Worm (Caenorhabditis elegans): Measurements from ENCODE around the gene F18H3.1.

- no peak for TF ChIP-seq jun-1 (tag; optimal IDR thresholded peaks at IDR 0.05)
- TF ChIP-seq lsy-2 (tag; optimal IDR thresholded peaks at IDR 0.05) = no peak
- TF ChIP-seq dpl-1 (GFP tag; optimal IDR thresholded peaks at IDR 0.05) = no peak
- no peak for TF ChIP-seq php-3 (GFP tag; IDR thresholded peaks at IDR 0.05)
- no peak for TF ChIP-seq nhr-77 (tag; optimal IDR thresholded peaks at IDR 0.05)
- no peak for TF ChIP-seq madf-9 (GFP tag; conservative IDR thresholded peaks at IDR 0.05)
- TF ChIP-seq lin-15B (tag; optimal IDR thresholded peaks at IDR 0.05) = no peak
- TF ChIP-seq ceh-20 (GFP tag; IDR thresholded peaks at IDR 0.05) = no peak
- TF ChIP-seq lin-13 (GFP tag; optimal IDR thresholded peaks at IDR 0.05) = no peak
- no peak for TF ChIP-seq ztf-11 (tag; optimal IDR thresholded peaks at IDR 0.05)
- no peak for TF ChIP-seq mep-1 (tag; optimal IDR thresholded peaks at IDR 0.05)
- TF ChIP-seq daf-16 (GFP tag; optimal IDR thresholded peaks at IDR 0.05) = no peak
- TF ChIP-seq daf-16 (tag; optimal IDR thresholded peaks at IDR 0.05) = no peak
Observed at ce11 chrX:13505201-13505600, 14.3 kb upstream of the F18H3.1 start.

All from whole organism, L4 larva.